Worm (Caenorhabditis elegans) whole organism, midembryonic: ENCODE results near the gene Y46G5A.14.

Source experiments
- cog-1 ChIP-seq: sonication (generic microtip); optimal IDR thresholded peaks from 2 replicates; lab custom pipeline; 2016; ENCODE audit warnings: missing genetic modification characterization, missing compliant biosample characterization
- flt-1 ChIP-seq: fragments of 200-800 bp; sonication (Bioruptor generic); IDR thresholded peaks from 2 replicates; pipeline ENCODE4 v1.3.6; 2022; ENCODE audit warnings: missing genetic modification characterization, missing compliant biosample characterization
- klf-2 ChIP-seq: fragments of 200-800 bp; sonication (Bioruptor generic); conservative IDR thresholded peaks from 2 replicates; pipeline ENCODE4 v1.3.6; 2022; ENCODE audit warnings: missing genetic modification reagents, missing genetic modification characterization, missing compliant biosample characterization
- med-1 ChIP-seq: sonication (generic microtip); optimal IDR thresholded peaks from 2 replicates; lab custom pipeline; 2017; ENCODE audit warnings: missing genetic modification characterization, mild to moderate bottlenecking, missing compliant biosample characterization, antibody characterized with exemption, missing genetic modification reagents; ENCODE audit not compliant: insufficient read depth
- ref-1 ChIP-seq: fragments of 200-800 bp; sonication (Bioruptor generic); conservative IDR thresholded peaks from 2 replicates; pipeline ENCODE4 v1.3.6; 2022; ENCODE audit warnings: missing genetic modification reagents, missing genetic modification characterization, missing compliant biosample characterization
- tab-1 ChIP-seq: fragments of 200-800 bp; sonication (Bioruptor generic); IDR thresholded peaks from 2 replicates; pipeline ENCODE4 v1.3.6; 2022; ENCODE audit warnings: missing genetic modification characterization, missing compliant biosample characterization
- ztf-23 ChIP-seq: fragments of 200-800 bp; sonication (Bioruptor generic); IDR thresholded peaks from 2 replicates; pipeline ENCODE4 v1.3.6; 2022; ENCODE audit warnings: missing genetic modification reagents, missing genetic modification characterization, missing compliant biosample characterization
- ztf-29 ChIP-seq: fragments of 200-800 bp; sonication (Bioruptor generic); IDR thresholded peaks from 2 replicates; pipeline ENCODE4 v1.3.6; 2022; ENCODE audit warnings: missing genetic modification reagents, missing genetic modification characterization, missing compliant biosample characterization

- TF ChIP-seq med-1 (GFP tag; lab: Kevin White, UChicago) = no peak
- no peak for TF ChIP-seq ztf-23
- TF ChIP-seq ztf-29 (GFP tag; lab: Robert Waterston, UW) = no peak
- no peak for TF ChIP-seq tab-1 (GFP tag; lab: Robert Waterston, UW)
- no peak for TF ChIP-seq flt-1 (GFP tag; lab: Robert Waterston, UW)
- TF ChIP-seq cog-1 (tag; lab: Kevin White, UChicago) = no peak
- TF ChIP-seq ref-1 = no peak
- no peak for TF ChIP-seq klf-2 (GFP tag; lab: Robert Waterston, UW)
Observed at ce11 chrII:12769947-12770346, 4.6 kb upstream of the Y46G5A.14 start.
